Worm (Caenorhabditis elegans) whole organism, late embryonic: ENCODE measurements around the gene sru-44.

Experiments
- ceh-34 ChIP-seq: sonication (generic microtip); optimal IDR thresholded peaks from 2 replicates; lab custom pipeline; 2016; ENCODE audit warnings: mild to moderate bottlenecking, missing genetic modification characterization, missing compliant biosample characterization
- ceh-6 ChIP-seq: fragments of 200-800 bp; sonication (Bioruptor generic); optimal IDR thresholded peaks from 2 replicates; lab custom pipeline; 2018; ENCODE audit warnings: mild to moderate bottlenecking, missing genetic modification characterization, missing compliant biosample characterization

ce11 chrV:16435510-16435909 lies 32.2 kb downstream of the sru-44 start, which contains the start of the genes F26D2.13 and F26D2.14:
- TF ChIP-seq ceh-6 (GFP tag; lab: Kevin White, UChicago) (no peak), ceh-34 (tag; lab: Kevin White, UChicago) (no peak)
